Fruit fly (Drosophila melanogaster): ENCODE data around the gene TrissinR.
A peak's percentile ranks its signal among the peaks of the same experiment; 100 is the strongest.

Gene TrissinR

DNA sequence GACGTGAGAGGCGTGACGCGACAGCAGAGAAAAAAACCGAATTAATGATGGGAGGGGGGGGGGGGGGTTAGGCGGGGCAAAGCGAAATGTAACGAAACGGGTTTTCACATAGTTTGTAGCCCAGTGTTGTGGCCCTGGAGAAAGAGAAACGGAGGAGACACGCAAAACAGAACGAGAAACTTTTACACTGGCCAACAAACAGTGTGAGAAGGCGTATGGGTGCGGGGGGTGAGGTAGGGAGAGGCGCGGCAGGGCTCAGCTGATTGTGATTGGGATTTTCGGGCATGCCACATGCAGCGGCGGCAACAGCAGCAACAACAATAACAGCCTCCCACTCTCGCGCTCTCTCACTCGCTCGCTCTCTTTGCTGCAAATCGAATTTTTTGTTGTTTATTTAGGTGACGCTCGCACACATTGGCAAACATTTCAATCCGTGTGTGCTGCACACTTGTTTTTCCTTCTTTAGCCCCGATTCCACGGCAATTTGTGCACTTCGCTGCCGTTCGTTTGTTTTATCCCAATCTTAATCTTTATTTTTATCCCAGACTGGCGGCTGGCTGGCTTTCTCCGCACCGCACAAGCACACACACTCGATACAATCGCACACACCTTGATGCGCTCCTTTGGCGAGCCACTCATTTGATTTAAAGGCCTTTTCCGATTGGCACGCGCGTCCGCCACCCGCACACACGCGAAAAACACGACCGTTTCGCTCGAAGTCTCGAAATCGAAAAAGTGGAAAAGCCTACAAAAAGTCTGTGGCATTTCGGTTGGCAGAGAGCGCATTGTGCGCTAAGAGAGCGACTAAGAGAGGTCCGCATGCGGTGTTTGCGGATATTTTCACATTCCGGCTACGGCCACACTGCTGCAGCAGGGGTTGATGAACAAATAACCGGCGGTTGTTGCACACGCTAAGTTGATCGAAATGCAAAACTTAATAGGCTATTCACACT lies 24.1 kb upstream of the TrissinR start, which contains the start of gene CG9171 (continued):
- peak; percentile 44; the same call in 2 of the 3 replicates for TF ChIP-seq CG8119 (GFP tag; IDR thresholded peaks at IDR 0.05)
- TF ChIP-seq Eip93F (GFP tag; optimal IDR thresholded peaks at IDR 0.05), result no peak
- TF ChIP-seq CG10631 (GFP tag; optimal IDR thresholded peaks at IDR 0.05), result no peak
- TF ChIP-seq Ets96B (tag; optimal IDR thresholded peaks at IDR 0.05), result peak; percentile 21
- no peak for TF ChIP-seq CG34406 (GFP tag; optimal IDR thresholded peaks at IDR 0.05)
- TF ChIP-seq Sox15 (GFP tag; optimal IDR thresholded peaks at IDR 0.05), result no peak
- TF ChIP-seq acj6 (GFP tag; optimal IDR thresholded peaks at IDR 0.05), result no peak
- peak; percentile 45 for TF ChIP-seq CG1621 (tag; optimal IDR thresholded peaks at IDR 0.05)
- TF ChIP-seq Gug (GFP tag; IDR thresholded peaks at IDR 0.05), result peak; percentile 9; the same call in 1 of the 2 replicates
- TF ChIP-seq lz (GFP tag; optimal IDR thresholded peaks at IDR 0.05), result no peak
- TF ChIP-seq fd59A (GFP tag; optimal IDR thresholded peaks at IDR 0.05), result no peak
- TF ChIP-seq OdsH (GFP tag; optimal IDR thresholded peaks at IDR 0.05), result peak; percentile 10
- TF ChIP-seq Sox102F (GFP tag; optimal IDR thresholded peaks at IDR 0.05), result no peak
- TF ChIP-seq CG8632 (GFP tag; optimal IDR thresholded peaks at IDR 0.05), result no peak
- TF ChIP-seq CG6792 (GFP tag; optimal IDR thresholded peaks at IDR 0.05), result peak; percentile 6
- peak in 1 of 2 experiments; percentile 29 for TF ChIP-seq salr (GFP tag; optimal IDR thresholded peaks at IDR 0.05)
- TF ChIP-seq CG6808 (GFP tag; optimal IDR thresholded peaks at IDR 0.05), result peak; percentile 32
- no peak for TF ChIP-seq CG11902 (GFP tag; optimal IDR thresholded peaks at IDR 0.05)
- TF ChIP-seq Blimp-1 (GFP tag; optimal IDR thresholded peaks at IDR 0.05), result no peak
- TF ChIP-seq Eip78C (GFP tag), result peak; percentile 80
- TF ChIP-seq CG32006 (GFP tag; optimal IDR thresholded peaks at IDR 0.05), result peak; percentile 45
- TF ChIP-seq CG11294 (GFP tag; IDR thresholded peaks at IDR 0.05), result no peak
- TF ChIP-seq CG15336 (GFP tag; IDR thresholded peaks at IDR 0.05), result no peak; the same call in none of the 2 replicates
- TF ChIP-seq Smox (GFP tag; optimal IDR thresholded peaks at IDR 0.05), result no peak
- TF ChIP-seq topi (GFP tag; optimal IDR thresholded peaks at IDR 0.05), result no peak
- peak; percentile 2 for TF ChIP-seq CG10669 (GFP tag; optimal IDR thresholded peaks at IDR 0.05)
- peak; percentile 22 for TF ChIP-seq net (GFP tag; optimal IDR thresholded peaks at IDR 0.05)
- no peak for TF ChIP-seq Eip75B (GFP tag; optimal IDR thresholded peaks at IDR 0.05)
- peak; percentile 24 for TF ChIP-seq achi (GFP tag; optimal IDR thresholded peaks at IDR 0.05)
- TF ChIP-seq Hr38 (GFP tag; optimal IDR thresholded peaks at IDR 0.05), result no peak
- TF ChIP-seq CG4318 (GFP tag; optimal IDR thresholded peaks at IDR 0.05), result no peak
- TF ChIP-seq Sox14 (GFP tag; optimal IDR thresholded peaks at IDR 0.05), result no peak
- peak; percentile 23 for TF ChIP-seq CG16779 (tag; optimal IDR thresholded peaks at IDR 0.05)
- peak; percentile 70 for TF ChIP-seq fkh (GFP tag; optimal IDR thresholded peaks at IDR 0.05)
- TF ChIP-seq CG31627 (GFP tag; optimal IDR thresholded peaks at IDR 0.05), result peak; percentile 16
- TF ChIP-seq spab (GFP tag; optimal IDR thresholded peaks at IDR 0.05), result peak; percentile 40
- TF ChIP-seq Hr4 (GFP tag; optimal IDR thresholded peaks at IDR 0.05), result no peak
- TF ChIP-seq CG6163 (GFP tag; IDR thresholded peaks at IDR 0.05), result peak; percentile 64; the same call in 2 of the 3 replicates
- TF ChIP-seq Ets21C (GFP tag; optimal IDR thresholded peaks at IDR 0.05), result no peak

DNA sequence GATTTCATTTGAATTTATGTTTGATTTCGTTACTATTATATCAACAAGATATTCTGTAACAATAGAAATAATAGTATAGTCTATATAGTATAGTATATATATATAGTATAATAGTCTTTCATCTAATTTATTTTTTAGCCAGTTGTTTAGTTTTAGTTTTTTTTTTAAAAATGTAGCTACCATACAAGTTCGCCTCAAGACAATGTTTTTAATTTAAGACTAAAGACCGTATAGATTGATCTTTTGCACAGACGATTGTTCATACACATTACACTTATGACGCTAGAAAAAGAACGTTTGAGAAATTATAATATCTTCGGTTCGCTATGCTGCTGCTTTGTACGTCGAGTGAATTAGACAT lies 23.4 kb upstream of the TrissinR start:
- TF ChIP-seq CG3919 (GFP tag; optimal IDR thresholded peaks at IDR 0.05) (no peak), Gug (GFP tag; IDR thresholded peaks at IDR 0.05) (0 out of 2 replicates have a peak, but pooled peaks have one; percentile 6)
